Fruit fly (Drosophila melanogaster): Measurements from ENCODE around the gene CG4757.

Gene CG4757

dm6 chr3R:11165974-11166373, 5.0 kb downstream of the CG4757 start, which contains the start of gene Ugt35E1:
Gene Ugt35E1, minus strand, starts transcription at chr3R:11166074.
- TF ChIP-seq psq (GFP tag; optimal IDR thresholded peaks at IDR 0.05): no peak
- TF ChIP-seq sv (GFP tag; optimal IDR thresholded peaks at IDR 0.05): no peak
- no peak for TF ChIP-seq GATAd (GFP tag; optimal IDR thresholded peaks at IDR 0.05)
- TF ChIP-seq Sp1 (GFP tag; optimal IDR thresholded peaks at IDR 0.05): no peak
- TF ChIP-seq rgr (GFP tag; optimal IDR thresholded peaks at IDR 0.05): no peak
- TF ChIP-seq Myc (optimal IDR thresholded peaks at IDR 0.05): no peak
- no peak for TF ChIP-seq N (GFP tag; optimal IDR thresholded peaks at IDR 0.05)
- no peak for TF ChIP-seq sage (GFP tag; optimal IDR thresholded peaks at IDR 0.05)
- TF ChIP-seq Abd-B (GFP tag; optimal IDR thresholded peaks at IDR 0.05): no peak
- no peak for TF ChIP-seq CG9705 (GFP tag; optimal IDR thresholded peaks at IDR 0.05)
- TF ChIP-seq Vsx2 (GFP tag; optimal IDR thresholded peaks at IDR 0.05; ENCODE audit: partially characterized antibody): no peak
- no peak for TF ChIP-seq jim (GFP tag; optimal IDR thresholded peaks at IDR 0.05)
- no peak for TF ChIP-seq CrebA (GFP tag; optimal IDR thresholded peaks at IDR 0.05; ENCODE audit: borderline replicate concordance)

- no peak for TF ChIP-seq woc (GFP tag; optimal IDR thresholded peaks at IDR 0.05)
- TF ChIP-seq Abd-B (GFP tag; optimal IDR thresholded peaks at IDR 0.05): no peak
- TF ChIP-seq CG32264 (GFP tag; optimal IDR thresholded peaks at IDR 0.05): no peak
- no peak for TF ChIP-seq brk (GFP tag; optimal IDR thresholded peaks at IDR 0.05)
- TF ChIP-seq OdsH (GFP tag; optimal IDR thresholded peaks at IDR 0.05): no peak
- TF ChIP-seq Vsx2 (GFP tag; optimal IDR thresholded peaks at IDR 0.05; ENCODE audit: partially characterized antibody): no peak
- TF ChIP-seq pan (optimal IDR thresholded peaks at IDR 0.05): no peak
- TF ChIP-seq foxo (GFP tag; optimal IDR thresholded peaks at IDR 0.05): no peak
- TF ChIP-seq Rel (GFP tag; optimal IDR thresholded peaks at IDR 0.05): no peak
- TF ChIP-seq Rel (tag; optimal IDR thresholded peaks at IDR 0.05): no peak
- no peak for TF ChIP-seq h (GFP tag; optimal IDR thresholded peaks at IDR 0.05)
- TF ChIP-seq Dif (GFP tag; optimal IDR thresholded peaks at IDR 0.05; ENCODE audit: partially characterized antibody): no peak
- no peak for TF ChIP-seq CG9705 (GFP tag; optimal IDR thresholded peaks at IDR 0.05)
- TF ChIP-seq N (GFP tag; optimal IDR thresholded peaks at IDR 0.05): no peak
- TF ChIP-seq dl (GFP tag; optimal IDR thresholded peaks at IDR 0.05; ENCODE audit: insufficient read depth in 1 of 2, partially characterized antibody in 2 of 2): no peak
Measured at dm6 chr3R:11167931-11168465, 7.0 kb downstream of the CG4757 start, which contains the start of gene Ugt35E2. Gene Ugt35E2, minus strand, starts transcription at chr3R:11167981.

- TF ChIP-seq h (GFP tag; optimal IDR thresholded peaks at IDR 0.05): no peak
- no peak for TF ChIP-seq pan (optimal IDR thresholded peaks at IDR 0.05)
- no peak for TF ChIP-seq jim (GFP tag; optimal IDR thresholded peaks at IDR 0.05)
- no peak for TF ChIP-seq sage (GFP tag; optimal IDR thresholded peaks at IDR 0.05)
- TF ChIP-seq lola (GFP tag; optimal IDR thresholded peaks at IDR 0.05): no peak
- TF ChIP-seq sv (GFP tag; optimal IDR thresholded peaks at IDR 0.05): no peak
- no peak for TF ChIP-seq dl (GFP tag; optimal IDR thresholded peaks at IDR 0.05; ENCODE audit: insufficient read depth in 1 of 2, partially characterized antibody in 2 of 2)
- no peak for TF ChIP-seq foxo (GFP tag; optimal IDR thresholded peaks at IDR 0.05)
Measured at dm6 chr3R:11170146-11170545, 9.1 kb downstream of the CG4757 start, which contains the start of gene Ugt35B1. Gene Ugt35B1, minus strand, starts transcription at chr3R:11170246.

dm6 chr3R:11172460-11173168, 11.6 kb downstream of the CG4757 start, which contains the start of gene Ugt35A1:
Gene Ugt35A1, minus strand, starts transcription at chr3R:11172664.
- peak; percentile 94 for TF ChIP-seq Vsx2 (GFP tag; optimal IDR thresholded peaks at IDR 0.05; ENCODE audit: partially characterized antibody)
- peak in 1 of 2 experiments; percentile 28 for TF ChIP-seq dl (GFP tag; optimal IDR thresholded peaks at IDR 0.05; ENCODE audit: insufficient read depth in 1 of 2, partially characterized antibody in 2 of 2)
- TF ChIP-seq brk (GFP tag; optimal IDR thresholded peaks at IDR 0.05): peak; percentile 17
- TF ChIP-seq Dif (GFP tag; optimal IDR thresholded peaks at IDR 0.05; ENCODE audit: partially characterized antibody): peak; percentile 16
- TF ChIP-seq woc (GFP tag; optimal IDR thresholded peaks at IDR 0.05): no peak

dm6 chr3R:11173169-11173506, 12.1 kb downstream of the CG4757 start:
- TF ChIP-seq tai (GFP tag; optimal IDR thresholded peaks at IDR 0.05) (no peak), CrebA (GFP tag; optimal IDR thresholded peaks at IDR 0.05; ENCODE audit: borderline replicate concordance) (peak; percentile 58)

- TF ChIP-seq OdsH (GFP tag; optimal IDR thresholded peaks at IDR 0.05) (no peak), lola (GFP tag; optimal IDR thresholded peaks at IDR 0.05) (no peak), HLH106 (tag; optimal IDR thresholded peaks at IDR 0.05) (no peak), dl (GFP tag; optimal IDR thresholded peaks at IDR 0.05; ENCODE audit: insufficient read depth in 1 of 2, partially characterized antibody in 2 of 2) (no peak), Hnf4 (GFP tag; optimal IDR thresholded peaks at IDR 0.05) (no peak), CG9705 (GFP tag; optimal IDR thresholded peaks at IDR 0.05) (no peak), Hr78 (GFP tag; optimal IDR thresholded peaks at IDR 0.05) (no peak), dmrt93B (GFP tag; optimal IDR thresholded peaks at IDR 0.05) (no peak), Mio (GFP tag; optimal IDR thresholded peaks at IDR 0.05) (no peak), Dfd (GFP tag; optimal IDR thresholded peaks at IDR 0.05) (no peak), N (GFP tag; optimal IDR thresholded peaks at IDR 0.05) (no peak), Vsx2 (GFP tag; optimal IDR thresholded peaks at IDR 0.05; ENCODE audit: partially characterized antibody) (no peak), ey (GFP tag; optimal IDR thresholded peaks at IDR 0.05) (no peak), br (GFP tag; optimal IDR thresholded peaks at IDR 0.05) (no peak), rgr (GFP tag; optimal IDR thresholded peaks at IDR 0.05) (no peak), CrebA (GFP tag; optimal IDR thresholded peaks at IDR 0.05; ENCODE audit: borderline replicate concordance) (no peak), GATAd (GFP tag; optimal IDR thresholded peaks at IDR 0.05) (no peak), usp (GFP tag; optimal IDR thresholded peaks at IDR 0.05) (no peak), Sp1 (GFP tag; optimal IDR thresholded peaks at IDR 0.05) (no peak)
Measured at dm6 chr3R:11175308-11175707, 14.3 kb downstream of the CG4757 start, which contains the start of the genes Ugt304A1 and Ugt303A1. Gene Ugt304A1, minus strand, starts transcription at chr3R:11175408. Gene Ugt303A1, plus strand, starts transcription at chr3R:11175529.
